Fruit fly (Drosophila melanogaster) whole organism, embryonic: ENCODE data around the gene CG14142.

Experiments
- CG10979 ChIP-seq: fragments of 200-800 bp; sonication (Bioruptor generic); optimal IDR thresholded peaks from 2 replicates; lab custom pipeline; 2018; ENCODE audit warnings: missing biosample characterization, mild to moderate bottlenecking, missing genetic modification characterization, moderate library complexity
- CG12769 ChIP-seq: fragments of 200-800 bp; sonication (Bioruptor generic); optimal IDR thresholded peaks from 2 replicates; lab custom pipeline; 2019; ENCODE audit warnings: missing biosample characterization, mild to moderate bottlenecking, missing genetic modification characterization, moderate library complexity
- CG14441 ChIP-seq: fragments of 200-800 bp; sonication (Bioruptor generic); IDR thresholded peaks from 2 replicates; pipeline ENCODE4 v1.3.6; 2022; ENCODE audit warnings: missing biosample characterization, missing genetic modification characterization
- CG1529 ChIP-seq: fragments of 200-800 bp; sonication (Bioruptor generic); optimal IDR thresholded peaks from 3 replicates; lab custom pipeline; 2018; ENCODE audit warnings: missing biosample characterization, missing genetic modification characterization
- CG15514 ChIP-seq: fragments of 200-800 bp; sonication (Bioruptor generic); optimal IDR thresholded peaks from 3 replicates; lab custom pipeline; 2017; ENCODE audit warnings: missing biosample characterization, missing genetic modification characterization, mild to moderate bottlenecking, moderate library complexity, missing genetic modification reagents
- CG1647 ChIP-seq: fragments of 200-800 bp; sonication (Bioruptor generic); optimal IDR thresholded peaks from 3 replicates; lab custom pipeline; 2016; ENCODE audit warnings: missing biosample characterization, missing genetic modification characterization
- CG17186 ChIP-seq: fragments of 200-800 bp; sonication (Bioruptor generic); optimal IDR thresholded peaks from 3 replicates; lab custom pipeline; 2017; ENCODE audit warnings: missing biosample characterization, missing genetic modification reagents, missing genetic modification characterization
- CG17802 ChIP-seq: fragments of 200-800 bp; sonication (Bioruptor generic); optimal IDR thresholded peaks from 2 replicates; lab custom pipeline; 2018; ENCODE audit warnings: missing biosample characterization, mild to moderate bottlenecking, missing genetic modification characterization, moderate library complexity
- CG18619 ChIP-seq: fragments of 200-800 bp; sonication (Bioruptor generic); optimal IDR thresholded peaks from 3 replicates; lab custom pipeline; 2017; ENCODE audit warnings: missing biosample characterization, mild to moderate bottlenecking, missing genetic modification characterization
- CG2129 ChIP-seq: fragments of 200-800 bp; sonication (Bioruptor generic); IDR thresholded peaks from 2 replicates; pipeline ENCODE4 v1.3.6; 2022; ENCODE audit warnings: missing biosample characterization, missing genetic modification characterization; ENCODE audit not compliant: partially characterized antibody
- CG32532 ChIP-seq: fragments of 200-800 bp; sonication (Bioruptor generic); IDR thresholded peaks from 2 replicates; pipeline ENCODE4 v1.3.6; 2022; ENCODE audit warnings: missing biosample characterization, missing genetic modification characterization
- CG3847 ChIP-seq: fragments of 200-800 bp; sonication (Bioruptor generic); IDR thresholded peaks from 2 replicates; pipeline ENCODE4 v1.3.6; 2022; ENCODE audit warnings: missing biosample characterization, missing genetic modification characterization
- CG43689 ChIP-seq: fragments of 200-800 bp; sonication (Bioruptor generic); IDR thresholded peaks from 2 replicates; pipeline ENCODE4 v1.3.6; 2022; ENCODE audit warnings: missing biosample characterization, missing genetic modification characterization
- CG6175 ChIP-seq: fragments of 200-800 bp; sonication (Bioruptor generic); IDR thresholded peaks from 3 replicates; pipeline ENCODE4 v1.3.6; 2022; ENCODE audit warnings: missing biosample characterization, missing genetic modification characterization
- CG7271 ChIP-seq: fragments of 200-800 bp; sonication (Bioruptor generic); optimal IDR thresholded peaks from 2 replicates; lab custom pipeline; 2018; ENCODE audit warnings: missing biosample characterization, mild to moderate bottlenecking, missing genetic modification characterization, moderate library complexity
- CG7786 ChIP-seq: fragments of 200-800 bp; sonication (Bioruptor generic); optimal IDR thresholded peaks from 2 replicates; lab custom pipeline; 2016; ENCODE audit warnings: missing biosample characterization, missing genetic modification characterization
- CTCF ChIP-seq: fragments of 200-800 bp; sonication (Bioruptor generic); optimal IDR thresholded peaks from 2 replicates; lab custom pipeline; 2017; ENCODE audit warnings: missing biosample characterization, mild to moderate bottlenecking, missing genetic modification characterization, moderate library complexity
- Dip2 ChIP-seq: fragments of 200-800 bp; sonication (Bioruptor generic); IDR thresholded peaks from 2 replicates; pipeline ENCODE4 v1.3.6; 2022; ENCODE audit warnings: missing biosample characterization, missing genetic modification characterization
- Dip3 ChIP-seq: fragments of 200-800 bp; sonication (Bioruptor generic); optimal IDR thresholded peaks from 3 replicates; lab custom pipeline; 2016; ENCODE audit warnings: missing biosample characterization, missing genetic modification characterization
- Eip74EF ChIP-seq, 2 experiments: fragments of 200-800 bp in 1 of 2; fragments of >200 bp in 1 of 2; sonication (Bioruptor generic) in 1 of 2; optimal IDR thresholded peaks; 2 replicates each; lab custom pipeline; 2017 to 2019; ENCODE audit warnings: missing biosample characterization in 2 of 2, missing genetic modification characterization in 2 of 2, mild to moderate bottlenecking in 1 of 2, moderate library complexity in 1 of 2
- HHEX ChIP-seq: fragments of 200-800 bp; sonication (Bioruptor generic); optimal IDR thresholded peaks from 3 replicates; lab custom pipeline; 2017; ENCODE audit warnings: missing biosample characterization, mild to moderate bottlenecking, missing genetic modification characterization, missing genetic modification reagents
- Hey ChIP-seq: fragments of 200-800 bp; sonication (Bioruptor generic); optimal IDR thresholded peaks from 3 replicates; lab custom pipeline; 2018; ENCODE audit warnings: missing biosample characterization, mild to moderate bottlenecking, missing genetic modification characterization
- Mad ChIP-seq: fragments of 200-800 bp; sonication (Bioruptor generic); optimal IDR thresholded peaks from 2 replicates; lab custom pipeline; 2016; ENCODE audit warnings: missing biosample characterization, missing genetic modification characterization
- Optix ChIP-seq: fragments of 200-800 bp; sonication (Bioruptor generic); IDR thresholded peaks from 3 replicates; pipeline ENCODE4 v1.3.6; 2022; ENCODE audit warnings: missing biosample characterization, missing genetic modification characterization
- PHDP ChIP-seq: fragments of 200-800 bp; sonication (Bioruptor generic); optimal IDR thresholded peaks from 3 replicates; lab custom pipeline; 2018; ENCODE audit warnings: missing biosample characterization, mild to moderate bottlenecking, missing genetic modification characterization, moderate library complexity
- Rx ChIP-seq: fragments of 200-800 bp; sonication (Bioruptor generic); IDR thresholded peaks from 2 replicates; pipeline ENCODE4 v1.3.6; 2022; ENCODE audit warnings: missing biosample characterization, missing genetic modification characterization
- Usf ChIP-seq: fragments of 200-800 bp; sonication (Bioruptor generic); optimal IDR thresholded peaks from 2 replicates; lab custom pipeline; 2017; ENCODE audit warnings: missing genotype, missing biosample characterization, missing genetic modification characterization
- Xrp1 ChIP-seq: fragments of 200-800 bp; sonication (Bioruptor generic); IDR thresholded peaks from 2 replicates; pipeline ENCODE4 v1.3.6; 2022; ENCODE audit warnings: missing biosample characterization, missing genetic modification characterization
- abd-A ChIP-seq: fragments of 200-800 bp; sonication (Bioruptor generic); optimal IDR thresholded peaks from 3 replicates; lab custom pipeline; 2019; ENCODE audit warnings: missing biosample characterization, mild to moderate bottlenecking, missing genetic modification characterization, moderate library complexity
- al ChIP-seq: fragments of 200-800 bp; sonication (Bioruptor generic); IDR thresholded peaks from 2 replicates; pipeline ENCODE4 v1.3.6; 2022; ENCODE audit warnings: missing biosample characterization, missing genetic modification characterization
- ase ChIP-seq: fragments of 200-800 bp; sonication (Bioruptor generic); IDR thresholded peaks from 3 replicates; pipeline ENCODE4 v1.3.6; 2022; ENCODE audit warnings: missing biosample characterization, missing genetic modification characterization
- bbx ChIP-seq: fragments of 200-800 bp; sonication (Bioruptor generic); IDR thresholded peaks from 2 replicates; pipeline ENCODE4 v1.3.6; 2022; ENCODE audit warnings: missing biosample characterization, missing genetic modification characterization; ENCODE audit not compliant: partially characterized antibody
- btn ChIP-seq: fragments of 200-800 bp; sonication (Bioruptor generic); optimal IDR thresholded peaks from 2 replicates; lab custom pipeline; 2016; ENCODE audit warnings: missing biosample characterization, missing genetic modification characterization
- chm ChIP-seq: fragments of 200-800 bp; sonication (Bioruptor generic); IDR thresholded peaks from 2 replicates; pipeline ENCODE4 v1.3.6; 2022; ENCODE audit warnings: missing biosample characterization, missing genetic modification characterization
- dimm ChIP-seq: fragments of 200-800 bp; sonication (Bioruptor generic); IDR thresholded peaks from 2 replicates; pipeline ENCODE4 v1.3.6; 2022; ENCODE audit warnings: missing biosample characterization, missing genetic modification characterization
- eyg ChIP-seq: fragments of 200-800 bp; sonication (Bioruptor generic); optimal IDR thresholded peaks from 3 replicates; lab custom pipeline; 2016; ENCODE audit warnings: missing biosample characterization, missing genetic modification characterization
- fu2 ChIP-seq: fragments of 200-800 bp; sonication (Bioruptor generic); optimal IDR thresholded peaks from 2 replicates; lab custom pipeline; 2016; ENCODE audit warnings: missing biosample characterization, missing genetic modification characterization
- gem ChIP-seq: fragments of 200-800 bp; sonication (Bioruptor generic); optimal IDR thresholded peaks from 2 replicates; lab custom pipeline; 2019; ENCODE audit warnings: missing biosample characterization, mild to moderate bottlenecking, missing genetic modification characterization, moderate library complexity
- gro ChIP-seq: fragments of 200-800 bp; sonication (Bioruptor generic); optimal IDR thresholded peaks from 2 replicates; lab custom pipeline; 2016; ENCODE audit warnings: missing biosample characterization, missing genetic modification characterization
- kni ChIP-seq: fragments of 200-800 bp; sonication (Bioruptor generic); optimal IDR thresholded peaks from 3 replicates; lab custom pipeline; 2017; ENCODE audit warnings: mild to moderate bottlenecking, missing biosample characterization, missing genetic modification reagents, missing genetic modification characterization
- luna ChIP-seq: fragments of 200-800 bp; sonication (Bioruptor generic); optimal IDR thresholded peaks from 2 replicates; lab custom pipeline; 2016; ENCODE audit warnings: missing biosample characterization, missing genetic modification characterization
- mam ChIP-seq: fragments of 200-800 bp; sonication (Bioruptor generic); optimal IDR thresholded peaks from 3 replicates; lab custom pipeline; 2016; ENCODE audit warnings: missing biosample characterization, missing genetic modification characterization
- oc ChIP-seq: fragments of 200-800 bp; sonication (Bioruptor generic); optimal IDR thresholded peaks from 2 replicates; lab custom pipeline; 2018; ENCODE audit warnings: missing biosample characterization, mild to moderate bottlenecking, missing genetic modification characterization, moderate library complexity
- pnt ChIP-seq: fragments of 200-800 bp; sonication (Bioruptor generic); optimal IDR thresholded peaks from 3 replicates; lab custom pipeline; 2016; ENCODE audit warnings: missing biosample characterization, missing genetic modification characterization
- pros ChIP-seq: fragments of 200-800 bp; sonication (Bioruptor generic); optimal IDR thresholded peaks from 3 replicates; lab custom pipeline; 2019; ENCODE audit warnings: missing biosample characterization, mild to moderate bottlenecking, missing genetic modification characterization, moderate library complexity
- so ChIP-seq: fragments of 200-800 bp; sonication (Bioruptor generic); IDR thresholded peaks from 3 replicates; pipeline ENCODE4 v1.3.6; 2022; ENCODE audit warnings: missing biosample characterization, missing genetic modification characterization
- tgo ChIP-seq: fragments of 200-800 bp; sonication (Bioruptor generic); IDR thresholded peaks from 3 replicates; pipeline ENCODE4 v1.3.6; 2022; ENCODE audit warnings: missing biosample characterization, missing genetic modification characterization
- tin ChIP-seq: fragments of 200-800 bp; sonication (Bioruptor generic); optimal IDR thresholded peaks from 3 replicates; lab custom pipeline; 2016; ENCODE audit warnings: missing biosample characterization, missing genetic modification characterization
- tio ChIP-seq: fragments of 200-800 bp; sonication (Bioruptor generic); optimal IDR thresholded peaks from 2 replicates; lab custom pipeline; 2017; ENCODE audit warnings: missing biosample characterization, missing genetic modification characterization, inconsistent platforms
- trem ChIP-seq: fragments of 200-800 bp; optimal IDR thresholded peaks from 3 replicates; lab custom pipeline; 2019; ENCODE audit warnings: missing biosample characterization, mild to moderate bottlenecking, missing genetic modification characterization, moderate library complexity
- unpg ChIP-seq: fragments of 200-800 bp; sonication (Bioruptor generic); optimal IDR thresholded peaks from 3 replicates; lab custom pipeline; 2018; ENCODE audit warnings: missing biosample characterization, mild to moderate bottlenecking, missing genetic modification characterization, moderate library complexity
- vvl ChIP-seq: fragments of 200-800 bp; sonication (Bioruptor generic); IDR thresholded peaks from 2 replicates; pipeline ENCODE4 v1.3.6; 2022; ENCODE audit warnings: missing biosample characterization, missing genetic modification characterization
- z ChIP-seq: fragments of 200-800 bp; sonication (Bioruptor generic); IDR thresholded peaks from 3 replicates; pipeline ENCODE4 v1.3.6; 2022; ENCODE audit warnings: missing biosample characterization, missing genetic modification characterization

Gene CG14142

dm6 chr3L:11155380-11155779 is 17.9 kb upstream of the CG14142 start (continued):
- no peak for TF ChIP-seq bbx (GFP tag; lab: Robert Waterston, UW)
- TF ChIP-seq CG7271 = no peak
- no peak for TF ChIP-seq tin (GFP tag; lab: Kevin White, UChicago)
- peak; percentile 45; the same call in 1 of the 2 replicates for TF ChIP-seq vvl (GFP tag; lab: Robert Waterston, UW)
- TF ChIP-seq CG12769 (tag; lab: Kevin White, UChicago) = no peak
- no peak for TF ChIP-seq CG14441 (GFP tag; lab: Robert Waterston, UW)
- no peak for TF ChIP-seq CG17186
- TF ChIP-seq Optix (GFP tag; lab: Robert Waterston, UW) = no peak
- no peak for TF ChIP-seq btn (GFP tag; lab: Kevin White, UChicago)
- TF ChIP-seq CG6175 (GFP tag; lab: Robert Waterston, UW) = no peak
- no peak for TF ChIP-seq CG18619 (GFP tag; lab: Kevin White, UChicago)
- peak; percentile 25; the same call in 1 of the 2 replicates for TF ChIP-seq CG32532 (GFP tag; lab: Robert Waterston, UW)
- no peak for TF ChIP-seq Xrp1
- no peak for TF ChIP-seq chm (GFP tag; lab: Robert Waterston, UW)
- TF ChIP-seq z (GFP tag; lab: Robert Waterston, UW) = no peak
- no peak for TF ChIP-seq CG1647 (GFP tag; lab: Kevin White, UChicago)
- TF ChIP-seq CTCF (GFP tag; lab: Kevin White, UChicago) = no peak
- TF ChIP-seq eyg = no peak
- TF ChIP-seq gro (GFP tag; lab: Kevin White, UChicago) = no peak
- TF ChIP-seq tgo (GFP tag; lab: Robert Waterston, UW) = peak; percentile 47; the same call in 1 of the 3 replicates
- no peak for TF ChIP-seq pnt (GFP tag; lab: Kevin White, UChicago)
- TF ChIP-seq kni (GFP tag; lab: Kevin White, UChicago) = no peak
- TF ChIP-seq pros (GFP tag; lab: Kevin White, UChicago) = no peak
- no peak for TF ChIP-seq CG10979 (tag; lab: Kevin White, UChicago)
- TF ChIP-seq CG15514 (GFP tag; lab: Kevin White, UChicago) = no peak
- no peak for TF ChIP-seq al (GFP tag; lab: Robert Waterston, UW)
- no peak for TF ChIP-seq gem (tag; lab: Kevin White, UChicago)
- TF ChIP-seq so (GFP tag; lab: Robert Waterston, UW) = peak; percentile 54; the same call in 1 of the 3 replicates
- no peak for TF ChIP-seq Eip74EF (GFP tag; optimal IDR thresholded peaks at IDR 0.05; lab: Kevin White, UChicago)
- no peak for TF ChIP-seq abd-A (tag; lab: Kevin White, UChicago)
- no peak for TF ChIP-seq Dip3
- no peak for TF ChIP-seq PHDP
- no peak for TF ChIP-seq CG2129 (GFP tag; lab: Robert Waterston, UW)
- no peak for TF ChIP-seq oc (tag; lab: Kevin White, UChicago)
- no peak for TF ChIP-seq fu2 (GFP tag; lab: Kevin White, UChicago)
- TF ChIP-seq Dip2 = no peak
- no peak for TF ChIP-seq CG3847 (GFP tag; lab: Robert Waterston, UW)
- TF ChIP-seq dimm = no peak
- no peak for TF ChIP-seq luna
- no peak for TF ChIP-seq HHEX
- no peak for TF ChIP-seq trem (tag; lab: Kevin White, UChicago)
- TF ChIP-seq CG7786 = no peak
- no peak for TF ChIP-seq CG17802
- no peak for TF ChIP-seq CG43689
- no peak for TF ChIP-seq Hey (tag; lab: Kevin White, UChicago)
- no peak for TF ChIP-seq Mad
- TF ChIP-seq tio (GFP tag; lab: Kevin White, UChicago) = no peak
- TF ChIP-seq Usf (GFP tag; lab: Kevin White, UChicago) = no peak
- TF ChIP-seq Rx (GFP tag; lab: Robert Waterston, UW) = no peak
- no peak for TF ChIP-seq CG1529 (GFP tag; lab: Kevin White, UChicago)
- TF ChIP-seq ase = no peak
- TF ChIP-seq unpg (GFP tag; lab: Kevin White, UChicago) = no peak
- no peak for TF ChIP-seq mam (GFP tag; lab: Kevin White, UChicago)
